Worm (Caenorhabditis elegans) whole organism, L3 larva: ENCODE data around the gene rabs-5.

ENCODE experiments used
- ZK546.5 ChIP-seq: sonication (generic microtip); optimal IDR thresholded peaks from 2 replicates; lab custom pipeline; 2017; ENCODE audit warnings: missing biosample characterization, missing genetic modification characterization
- egl-27 ChIP-seq: sonication (generic microtip); optimal IDR thresholded peaks from 4 replicates; lab custom pipeline; 2017; ENCODE audit warnings: missing biosample characterization, missing genetic modification reagents, missing genetic modification characterization
- elt-2 ChIP-seq: sonication (generic microtip); optimal IDR thresholded peaks from 2 replicates; lab custom pipeline; 2016; ENCODE audit warnings: missing genetic modification reagents, mild to moderate bottlenecking, missing genetic modification characterization, missing compliant biosample characterization
- fkh-10 ChIP-seq: sonication (generic microtip); optimal IDR thresholded peaks from 2 replicates; lab custom pipeline; 2017; ENCODE audit warnings: missing biosample characterization, missing genetic modification reagents, missing genetic modification characterization
- nhr-11 ChIP-seq: fragments of 150-350 bp; optimal IDR thresholded peaks from 2 replicates; lab custom pipeline; 2014; ENCODE audit warnings: missing biosample characterization, missing genetic modification characterization
- nhr-25 ChIP-seq: sonication (generic microtip); optimal IDR thresholded peaks from 2 replicates; lab custom pipeline; 2017; ENCODE audit warnings: missing biosample characterization, missing genetic modification characterization
- nhr-43 ChIP-seq: sonication (generic microtip); optimal IDR thresholded peaks from 2 replicates; lab custom pipeline; 2016; ENCODE audit warnings: mild to moderate bottlenecking, missing genetic modification characterization, missing compliant biosample characterization; ENCODE audit not compliant: poor library complexity, severe bottlenecking
- nhr-76 ChIP-seq: fragments of 150-350 bp; sonication (generic microtip); optimal IDR thresholded peaks from 5 replicates; lab custom pipeline; 2014; ENCODE audit warnings: missing biosample characterization, missing genetic modification characterization
- snpc-4 ChIP-seq: fragments of 150-350 bp; optimal IDR thresholded peaks from 2 replicates; lab custom pipeline; 2014; ENCODE audit warnings: missing biosample characterization, missing genetic modification characterization
- zag-1 ChIP-seq: fragments of 150-350 bp; optimal IDR thresholded peaks from 2 replicates; lab custom pipeline; 2014; ENCODE audit warnings: missing biosample characterization, missing genetic modification characterization
- ztf-11 ChIP-seq: fragments of 150-350 bp; optimal IDR thresholded peaks from 2 replicates; lab custom pipeline; 2014; ENCODE audit warnings: missing biosample characterization, missing genetic modification characterization

- TF ChIP-seq elt-2 (tag; lab: Kevin White, UChicago) (no peak), fkh-10 (GFP tag; lab: Kevin White, UChicago) (no peak), nhr-11 (tag; lab: Kevin White, UChicago) (no peak), zag-1 (tag; lab: Kevin White, UChicago) (no peak), ztf-11 (tag; lab: Kevin White, UChicago) (no peak), nhr-25 (tag; lab: Kevin White, UChicago) (no peak), nhr-76 (tag; lab: Kevin White, UChicago) (no peak), snpc-4 (tag; lab: Kevin White, UChicago) (no peak), nhr-43 (tag; lab: Kevin White, UChicago) (no peak), egl-27 (tag; lab: Kevin White, UChicago) (no peak), ZK546.5 (tag; lab: Kevin White, UChicago) (no peak)
Measured at ce11 chrIV:8153163-8153562, 45.8 kb upstream of the rabs-5 start.
